Worm (Caenorhabditis elegans) whole organism, early embryonic: ENCODE results near the gene F02C12.2.

ENCODE experiments used
- ama-1 ChIP-seq: fragments of 150-350 bp; optimal IDR thresholded peaks from 2 replicates; lab custom pipeline; 2014
- ets-7 ChIP-seq: sonication (generic microtip); optimal IDR thresholded peaks from 2 replicates; lab custom pipeline; 2016; ENCODE audit warnings: missing genotype, missing genetic modification characterization, missing compliant biosample characterization
- pes-1 ChIP-seq: fragments of 200-800 bp; sonication (Bioruptor generic); IDR thresholded peaks from 2 replicates; pipeline ENCODE4 v1.3.6; 2022; ENCODE audit warnings: missing genetic modification reagents, missing genetic modification characterization, missing compliant biosample characterization
- sea-1 ChIP-seq: fragments of 200-800 bp; sonication (Bioruptor generic); conservative IDR thresholded peaks from 2 replicates; pipeline ENCODE4 v1.3.6; 2022; ENCODE audit warnings: missing genetic modification characterization, missing compliant biosample characterization

DNA sequence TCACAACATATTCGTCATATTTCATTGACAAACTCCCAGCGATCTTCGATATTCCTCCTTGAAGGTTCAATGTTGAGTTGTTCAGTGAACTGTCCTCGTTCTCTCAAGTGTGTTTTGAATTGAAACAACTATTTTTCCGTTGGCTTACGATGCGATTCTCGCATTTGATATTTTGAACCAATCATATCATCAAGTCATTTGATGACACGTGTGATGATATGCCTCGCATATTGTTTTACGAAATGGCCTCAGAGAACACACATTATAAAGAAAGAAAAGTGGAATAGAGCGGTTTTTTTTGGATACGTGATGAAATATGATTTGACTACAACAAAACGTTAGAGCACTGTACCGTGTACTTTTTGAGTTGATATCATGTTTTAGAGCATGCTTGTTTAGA lies 50.7 kb downstream of the F02C12.2 start:
- TF ChIP-seq ama-1 = no peak
- TF ChIP-seq pes-1 (GFP tag; lab: Robert Waterston, UW) = no peak
- TF ChIP-seq ets-7 (tag; lab: Kevin White, UChicago) = no peak
- TF ChIP-seq sea-1 = no peak
